Worm (Caenorhabditis elegans): ENCODE measurements around the gene F46C8.8.

DNA sequence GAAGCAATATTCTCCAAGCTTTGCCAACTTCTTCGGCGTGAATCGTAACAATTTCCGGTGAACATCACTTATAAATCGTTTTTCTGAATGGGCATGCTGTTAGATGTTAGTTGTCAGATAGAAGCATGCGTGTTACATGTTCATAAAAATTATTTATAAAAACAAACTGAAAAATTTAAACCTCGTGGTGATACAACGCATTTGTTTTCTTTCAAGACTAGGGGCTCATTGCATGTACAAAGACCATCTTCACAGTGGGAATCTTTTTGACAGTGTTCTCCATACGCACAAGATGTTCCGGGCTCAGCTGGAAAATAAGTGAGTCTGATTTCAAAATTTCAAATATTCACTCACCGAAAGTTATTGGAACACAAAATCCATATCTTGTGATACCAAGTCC, 41.5 kb downstream of the F46C8.8 start:
- TF ChIP-seq blmp-1 (tag; optimal IDR thresholded peaks at IDR 0.05; ENCODE audit: insufficient read depth) (no peak), lin-39 (tag; optimal IDR thresholded peaks at IDR 0.05) (no peak), nhr-11 (tag; optimal IDR thresholded peaks at IDR 0.05) (no peak), ztf-1 (GFP tag; conservative IDR thresholded peaks at IDR 0.05) (no peak)

Data from whole organism, L2 larva.